Worm (Caenorhabditis elegans): ENCODE results near the gene rbm-26.

DNA sequence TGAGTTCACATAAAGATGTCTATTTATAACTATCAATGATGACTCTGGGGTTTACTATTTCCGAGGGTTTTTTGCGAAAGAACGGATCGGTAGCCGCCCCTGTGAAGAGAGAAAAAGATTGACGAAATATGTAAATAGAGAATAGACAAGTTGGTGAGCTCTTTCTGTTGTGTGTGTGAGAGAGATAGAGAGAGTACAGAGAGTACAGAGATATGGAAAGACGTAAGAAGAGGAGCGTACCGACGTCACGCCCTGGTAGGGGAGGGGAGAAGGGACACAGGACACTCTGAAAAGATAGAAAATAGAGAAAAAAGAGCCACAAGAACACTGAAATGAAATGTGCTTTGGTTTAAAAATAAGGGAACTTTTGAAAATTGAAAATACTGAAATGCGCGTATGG, 23.1 kb upstream of the rbm-26 start:
- TF ChIP-seq mab-5 (tag; optimal IDR thresholded peaks at IDR 0.05) = no peak
- no peak for TF ChIP-seq ceh-82 (tag; optimal IDR thresholded peaks at IDR 0.05)
- no peak for TF ChIP-seq unc-62 (GFP tag; optimal IDR thresholded peaks at IDR 0.05)
- TF ChIP-seq nhr-10 (tag; optimal IDR thresholded peaks at IDR 0.05) = no peak
- TF ChIP-seq ZK546.5 (tag; optimal IDR thresholded peaks at IDR 0.05) = no peak
- TF ChIP-seq aly-2 (tag; optimal IDR thresholded peaks at IDR 0.05) = no peak
- TF ChIP-seq lin-11 (tag; optimal IDR thresholded peaks at IDR 0.05) = no peak
- peak in 1 of 2 experiments; percentile 48 for TF ChIP-seq lsy-2 (tag; optimal IDR thresholded peaks at IDR 0.05)
- TF ChIP-seq elt-3 (tag; optimal IDR thresholded peaks at IDR 0.05) = no peak
- TF ChIP-seq R02D3.7 (tag; optimal IDR thresholded peaks at IDR 0.05) = no peak
- TF ChIP-seq zag-1 (tag; optimal IDR thresholded peaks at IDR 0.05) = no peak

Measured in whole organism, L2 larva.